Worm (Caenorhabditis elegans) whole organism, midembryonic: ENCODE results near the gene clc-17.

ENCODE experiments used
- T22C8.4 ChIP-seq: fragments of 200-800 bp; sonication (Bioruptor generic); IDR thresholded peaks from 2 replicates; pipeline ENCODE4 v1.3.6; 2022; ENCODE audit warnings: missing genetic modification characterization, missing compliant biosample characterization
- cog-1 ChIP-seq: sonication (generic microtip); optimal IDR thresholded peaks from 2 replicates; lab custom pipeline; 2016; ENCODE audit warnings: missing genetic modification characterization, missing compliant biosample characterization
- med-1 ChIP-seq: sonication (generic microtip); optimal IDR thresholded peaks from 2 replicates; lab custom pipeline; 2017; ENCODE audit warnings: missing genetic modification characterization, mild to moderate bottlenecking, missing compliant biosample characterization, antibody characterized with exemption, missing genetic modification reagents; ENCODE audit not compliant: insufficient read depth

- no peak for TF ChIP-seq cog-1 (tag; lab: Kevin White, UChicago)
- TF ChIP-seq T22C8.4 (GFP tag; lab: Robert Waterston, UW): no peak
- no peak for TF ChIP-seq med-1 (GFP tag; lab: Kevin White, UChicago)
Measured at ce11 chrX:11076491-11076890, 30.7 kb upstream of the clc-17 start, which contains the start of gene W04G3.12.
